Worm (Caenorhabditis elegans) whole organism, young adult: ENCODE data around the gene W03G1.5.
A peak's percentile ranks its signal among the peaks of the same experiment; 100 is the strongest.

ENCODE experiments used
- B0035.1 ChIP-seq: sonication (generic microtip); optimal IDR thresholded peaks from 2 replicates; lab custom pipeline; 2016; ENCODE audit warnings: missing genetic modification characterization, mild to moderate bottlenecking, missing compliant biosample characterization, missing genotype, missing genetic modification reagents
- B0261.1 ChIP-seq: sonication (generic microtip); optimal IDR thresholded peaks from 2 replicates; lab custom pipeline; 2016; ENCODE audit warnings: mild to moderate bottlenecking, missing genetic modification characterization, moderate library complexity, missing compliant biosample characterization
- B0336.3 ChIP-seq: fragments of 200-800 bp; sonication (Bioruptor generic); IDR thresholded peaks from 2 replicates; pipeline ENCODE4 v1.3.6; 2022; ENCODE audit warnings: missing genetic modification characterization, missing compliant biosample characterization
- C06A6.2 ChIP-seq: fragments of 200-800 bp; sonication (Bioruptor generic); conservative IDR thresholded peaks from 2 replicates; pipeline ENCODE4 v1.3.6; 2022; ENCODE audit warnings: missing genetic modification characterization, missing compliant biosample characterization
- D2030.7 ChIP-seq: fragments of 200-800 bp; sonication (Bioruptor generic); IDR thresholded peaks from 2 replicates; pipeline ENCODE4 v1.3.6; 2022; ENCODE audit warnings: missing genetic modification reagents, missing genetic modification characterization, missing compliant biosample characterization
- F10E7.11 ChIP-seq: sonication (generic microtip); optimal IDR thresholded peaks from 2 replicates; lab custom pipeline; 2017; ENCODE audit warnings: mild to moderate bottlenecking, missing genetic modification characterization, moderate library complexity, missing compliant biosample characterization
- F39B2.1 ChIP-seq: fragments of 200-800 bp; sonication (Bioruptor generic); IDR thresholded peaks from 2 replicates; pipeline ENCODE4 v1.3.6; 2022; ENCODE audit warnings: missing genetic modification reagents, missing genetic modification characterization, missing compliant biosample characterization
- F49E8.2 ChIP-seq: sonication (generic microtip); optimal IDR thresholded peaks from 3 replicates; lab custom pipeline; 2017; ENCODE audit warnings: missing genetic modification characterization, mild to moderate bottlenecking, missing compliant biosample characterization, antibody characterized with exemption, moderate library complexity; ENCODE audit not compliant: insufficient read depth
- T07F8.4 ChIP-seq: sonication (generic microtip); optimal IDR thresholded peaks from 2 replicates; lab custom pipeline; 2016; ENCODE audit warnings: mild to moderate bottlenecking, missing genetic modification characterization, moderate library complexity, missing compliant biosample characterization
- T26A5.8 ChIP-seq: sonication (generic microtip); optimal IDR thresholded peaks from 2 replicates; lab custom pipeline; 2016; ENCODE audit warnings: missing genetic modification characterization, missing compliant biosample characterization
- Y79H2A.3 ChIP-seq: fragments of 200-800 bp; sonication (Bioruptor generic); conservative IDR thresholded peaks from 2 replicates; pipeline ENCODE4 v1.3.6; 2022; ENCODE audit warnings: missing genetic modification reagents, missing genetic modification characterization, missing compliant biosample characterization
- ZK185.1 ChIP-seq: sonication (generic microtip); optimal IDR thresholded peaks from 2 replicates; lab custom pipeline; 2016; ENCODE audit warnings: mild to moderate bottlenecking, missing genetic modification characterization, missing compliant biosample characterization; ENCODE audit not compliant: poor library complexity, severe bottlenecking
- ama-1 ChIP-seq, 3 experiments: fragments of 150-350 bp in 1 of 3; sonication (generic microtip) in 2 of 3; optimal IDR thresholded peaks; 2 replicates each; lab custom pipeline; 2014 to 2018; ENCODE audit warnings: missing biosample characterization in 2 of 3, missing genetic modification characterization in 2 of 3, missing genetic modification reagents in 2 of 3
- aptf-3 ChIP-seq: fragments of 200-800 bp; sonication (Bioruptor generic); IDR thresholded peaks from 2 replicates; pipeline ENCODE4 v1.3.6; 2022; ENCODE audit warnings: missing genetic modification characterization, missing compliant biosample characterization
- cebp-2 ChIP-seq: fragments of 200-800 bp; sonication (Bioruptor generic); IDR thresholded peaks from 2 replicates; pipeline ENCODE4 v1.3.6; 2022; ENCODE audit warnings: missing genetic modification characterization, missing compliant biosample characterization
- ceh-79 ChIP-seq: sonication (generic microtip); optimal IDR thresholded peaks from 2 replicates; lab custom pipeline; 2017; ENCODE audit warnings: mild to moderate bottlenecking, missing genetic modification characterization, missing compliant biosample characterization
- dpl-1 ChIP-seq: fragments of 150-350 bp; optimal IDR thresholded peaks from 2 replicates; lab custom pipeline; 2014; ENCODE audit warnings: missing biosample characterization, missing genetic modification reagents, missing genetic modification characterization
- egl-18 ChIP-seq: fragments of 200-800 bp; sonication (Bioruptor generic); IDR thresholded peaks from 2 replicates; pipeline ENCODE4 v1.3.6; 2022; ENCODE audit warnings: missing genetic modification reagents, missing genetic modification characterization, missing compliant biosample characterization
- ekl-4 ChIP-seq: fragments of 200-800 bp; sonication (Bioruptor generic); IDR thresholded peaks from 2 replicates; pipeline ENCODE4 v1.3.6; 2022; ENCODE audit warnings: missing genetic modification reagents, missing genetic modification characterization, missing compliant biosample characterization
- ets-4 ChIP-seq: fragments of 200-800 bp; sonication (Bioruptor generic); optimal IDR thresholded peaks from 2 replicates; lab custom pipeline; 2018; ENCODE audit warnings: mild to moderate bottlenecking, missing genetic modification characterization, missing compliant biosample characterization
- hlh-26 ChIP-seq: fragments of 200-800 bp; sonication (Bioruptor generic); conservative IDR thresholded peaks from 2 replicates; pipeline ENCODE4 v1.3.6; 2022; ENCODE audit warnings: missing genetic modification reagents, missing genetic modification characterization, missing compliant biosample characterization
- hmg-1.2 ChIP-seq: fragments of 200-800 bp; sonication (Bioruptor generic); IDR thresholded peaks from 2 replicates; pipeline ENCODE4 v1.3.6; 2022; ENCODE audit warnings: missing genetic modification reagents, missing genetic modification characterization, missing compliant biosample characterization
- let-526 ChIP-seq: fragments of 200-800 bp; sonication (Bioruptor generic); IDR thresholded peaks from 2 replicates; pipeline ENCODE4 v1.3.6; 2022; ENCODE audit warnings: missing genetic modification reagents, missing genetic modification characterization, missing compliant biosample characterization
- let-607 ChIP-seq, 2 experiments: fragments of 200-800 bp in 1 of 2; sonication (Bioruptor generic) in 1 of 2; sonication (generic microtip) in 1 of 2; optimal IDR thresholded peaks; 2 replicates each; lab custom pipeline; 2016 to 2018; ENCODE audit warnings: mild to moderate bottlenecking in 2 of 2, missing compliant biosample characterization in 2 of 2, missing genetic modification characterization in 2 of 2, moderate library complexity in 2 of 2, missing genotype in 1 of 2
- lin-26 ChIP-seq: fragments of 200-800 bp; sonication (Bioruptor generic); IDR thresholded peaks from 2 replicates; pipeline ENCODE4 v1.3.6; 2022; ENCODE audit warnings: missing genetic modification reagents, missing genetic modification characterization, missing compliant biosample characterization
- lin-40 ChIP-seq: sonication (generic microtip); optimal IDR thresholded peaks from 2 replicates; lab custom pipeline; 2016; ENCODE audit warnings: missing genetic modification characterization, mild to moderate bottlenecking, missing compliant biosample characterization, missing genotype, missing genetic modification reagents
- lin-54 ChIP-seq: fragments of 200-800 bp; sonication (Bioruptor generic); optimal IDR thresholded peaks from 2 replicates; lab custom pipeline; 2018; ENCODE audit warnings: mild to moderate bottlenecking, missing genetic modification characterization, missing compliant biosample characterization
- lsl-1 ChIP-seq: fragments of 200-800 bp; sonication (Bioruptor generic); optimal IDR thresholded peaks from 2 replicates; lab custom pipeline; 2018; ENCODE audit warnings: mild to moderate bottlenecking, missing genetic modification characterization, moderate library complexity, missing compliant biosample characterization
- madf-8 ChIP-seq: fragments of 200-800 bp; sonication (Bioruptor generic); conservative IDR thresholded peaks from 2 replicates; pipeline ENCODE4 v1.3.6; 2022; ENCODE audit warnings: missing genetic modification reagents, missing genetic modification characterization, missing compliant biosample characterization
- mes-4 ChIP-seq: sonication (generic microtip); optimal IDR thresholded peaks from 2 replicates; lab custom pipeline; 2016; ENCODE audit warnings: missing genotype, missing genetic modification characterization, missing compliant biosample characterization
- nfya-2 ChIP-seq: fragments of 200-800 bp; sonication (Bioruptor generic); IDR thresholded peaks from 2 replicates; pipeline ENCODE4 v1.3.6; 2022; ENCODE audit warnings: missing genetic modification reagents, missing genetic modification characterization, missing compliant biosample characterization
- nhr-80 ChIP-seq: sonication (generic microtip); optimal IDR thresholded peaks from 2 replicates; lab custom pipeline; 2016; ENCODE audit warnings: missing genetic modification characterization, missing compliant biosample characterization
- pbrm-1 ChIP-seq: fragments of 200-800 bp; sonication (Bioruptor generic); IDR thresholded peaks from 2 replicates; pipeline ENCODE4 v1.3.6; 2022; ENCODE audit warnings: missing genetic modification reagents, missing genetic modification characterization, missing compliant biosample characterization
- snpc-1.3 ChIP-seq: sonication (generic microtip); optimal IDR thresholded peaks from 2 replicates; lab custom pipeline; 2017; ENCODE audit warnings: missing genetic modification characterization, mild to moderate bottlenecking, missing compliant biosample characterization, antibody characterized with exemption, moderate library complexity, missing genotype, missing genetic modification reagents; ENCODE audit not compliant: insufficient read depth
- somi-1 ChIP-seq: fragments of 200-800 bp; sonication (Bioruptor generic); optimal IDR thresholded peaks from 2 replicates; lab custom pipeline; 2018; ENCODE audit warnings: mild to moderate bottlenecking, missing genetic modification characterization, missing compliant biosample characterization
- sptf-2 ChIP-seq: fragments of 200-800 bp; sonication (Bioruptor generic); optimal IDR thresholded peaks from 2 replicates; lab custom pipeline; 2018; ENCODE audit warnings: mild to moderate bottlenecking, missing genetic modification characterization, missing compliant biosample characterization
- tbp1 ChIP-seq: fragments of 200-800 bp; sonication (Bioruptor generic); optimal IDR thresholded peaks from 2 replicates; lab custom pipeline; 2018; ENCODE audit warnings: mild to moderate bottlenecking, missing genetic modification characterization, missing compliant biosample characterization
- xnd-1 ChIP-seq: sonication (generic microtip); optimal IDR thresholded peaks from 2 replicates; lab custom pipeline; 2016; ENCODE audit warnings: missing genotype, missing genetic modification reagents, missing genetic modification characterization, missing compliant biosample characterization
- zfh-2 ChIP-seq: fragments of 200-800 bp; sonication (Bioruptor generic); conservative IDR thresholded peaks from 2 replicates; pipeline ENCODE4 v1.3.6; 2022; ENCODE audit warnings: missing genetic modification reagents, missing genetic modification characterization, missing compliant biosample characterization
- ztf-22 ChIP-seq: fragments of 200-800 bp; sonication (Bioruptor generic); optimal IDR thresholded peaks from 2 replicates; lab custom pipeline; 2018; ENCODE audit warnings: mild to moderate bottlenecking, missing genetic modification characterization, moderate library complexity, missing compliant biosample characterization
- ztf-3 ChIP-seq: fragments of 200-800 bp; sonication (Bioruptor generic); optimal IDR thresholded peaks from 2 replicates; lab custom pipeline; 2018; ENCODE audit warnings: mild to moderate bottlenecking, missing genetic modification characterization, missing compliant biosample characterization

Gene W03G1.5

ce11 chrIV:506384-506783, at the start of gene W03G1.5:
W03G1.5 (minus strand) TSS chrIV:506484.
- TF ChIP-seq somi-1 (GFP tag; lab: Kevin White, UChicago) (no peak), lin-26 (peak; percentile 50; the same call in 1 of the 2 replicates), B0035.1 (no peak)

DNA sequence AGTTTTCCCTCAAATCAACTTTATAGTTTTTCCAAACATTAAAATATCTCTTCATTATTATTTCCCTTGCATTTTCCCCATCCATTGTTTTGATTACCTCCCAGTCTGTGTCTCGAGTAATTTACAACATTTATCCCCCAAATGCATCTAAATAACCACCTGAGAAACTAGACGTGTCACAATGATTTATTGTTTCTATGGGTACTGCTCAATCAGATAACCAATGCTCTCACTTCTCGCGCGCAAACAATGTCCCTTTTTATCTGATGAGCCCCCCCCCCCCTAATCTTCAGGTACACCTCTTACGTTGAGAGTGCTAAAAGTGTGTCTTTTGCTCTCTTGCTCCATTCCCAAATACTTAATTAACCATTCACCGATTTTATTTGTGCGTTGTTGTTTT, 47.7 kb upstream of the W03G1.5 start:
- TF ChIP-seq dpl-1 (GFP tag; lab: Kevin White, UChicago) (no peak), T26A5.8 (tag; lab: Kevin White, UChicago) (no peak), F49E8.2 (tag; lab: Kevin White, UChicago) (no peak), cebp-2 (GFP tag; lab: Robert Waterston, UW) (no peak), mes-4 (no peak)

DNA sequence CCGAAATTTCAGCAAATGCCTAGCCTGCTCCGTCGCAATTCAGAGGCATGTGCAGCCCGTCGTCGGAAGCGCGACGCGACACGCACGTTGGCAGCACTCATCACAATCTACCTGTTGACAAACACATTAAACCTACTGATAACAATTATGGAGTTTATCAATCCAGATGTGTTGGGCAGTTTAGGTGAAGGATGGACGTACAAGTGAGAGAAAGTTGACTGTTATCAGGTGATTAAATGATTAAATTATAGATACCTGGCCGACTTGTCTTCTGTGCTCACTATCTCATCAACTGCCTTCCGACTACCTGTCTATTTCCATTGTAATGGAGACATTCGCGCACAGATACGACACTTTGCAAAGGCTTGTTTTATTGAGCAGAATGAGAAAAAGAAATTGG, 45.6 kb upstream of the W03G1.5 start:
- TF ChIP-seq let-607 (tag; optimal IDR thresholded peaks at IDR 0.05; lab: Kevin White, UChicago) (peak in 1 of 2 experiments; percentile 4), ets-4 (GFP tag; lab: Kevin White, UChicago) (peak; percentile 83), nfya-2 (GFP tag; lab: Robert Waterston, UW) (no peak), hmg-1.2 (no peak), nhr-80 (tag; lab: Kevin White, UChicago) (peak; percentile 93), hlh-26 (GFP tag; lab: Robert Waterston, UW) (no peak), lin-40 (no peak), tbp1 (no peak), ekl-4 (GFP tag; lab: Robert Waterston, UW) (no peak), aptf-3 (no peak), F10E7.11 (tag; lab: Kevin White, UChicago) (no peak), ztf-22 (peak; percentile 66)

DNA sequence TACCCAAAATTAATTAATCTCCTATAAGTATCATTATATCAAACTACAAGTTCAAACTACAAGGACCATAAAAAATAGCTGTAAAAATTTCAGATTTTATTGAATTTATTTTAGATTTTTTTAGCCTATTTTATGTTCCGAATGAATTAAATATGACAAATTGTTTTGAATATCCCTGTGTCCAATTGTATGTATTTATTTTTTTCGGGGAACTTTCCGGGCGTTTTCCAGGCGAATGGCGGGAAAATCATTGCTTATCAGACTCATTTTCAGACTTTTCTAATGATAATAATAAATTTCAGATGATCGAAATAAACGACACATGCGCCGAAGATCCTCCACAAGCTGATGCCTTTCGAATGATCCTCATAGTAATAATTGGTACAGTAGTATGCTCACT, 41.7 kb upstream of the W03G1.5 start, which contains the start of gene F56A11.4:
F56A11.4 (plus strand) TSS at position 301 of the 400 bp plus-strand sequence.
- no peak for TF ChIP-seq Y79H2A.3 (GFP tag; lab: Robert Waterston, UW)
- no peak for TF ChIP-seq let-526 (GFP tag; lab: Robert Waterston, UW)
- no peak for TF ChIP-seq T07F8.4 (tag; lab: Kevin White, UChicago)
- TF ChIP-seq B0336.3 (GFP tag; lab: Robert Waterston, UW), result no peak
- TF ChIP-seq lin-54 (GFP tag; lab: Kevin White, UChicago), result no peak
- TF ChIP-seq ama-1 (optimal IDR thresholded peaks at IDR 0.05; lab: Kevin White, UChicago), result no peak
- no peak for TF ChIP-seq ama-1 (GFP tag; optimal IDR thresholded peaks at IDR 0.05; lab: Kevin White, UChicago)
- TF ChIP-seq ztf-3, result no peak
- TF ChIP-seq hmg-1.2, result no peak
- no peak for TF ChIP-seq zfh-2 (GFP tag; lab: Robert Waterston, UW)
- no peak for TF ChIP-seq B0261.1
- TF ChIP-seq lsl-1 (GFP tag; lab: Kevin White, UChicago), result no peak
- TF ChIP-seq egl-18, result no peak
- no peak for TF ChIP-seq T26A5.8 (tag; lab: Kevin White, UChicago)
- TF ChIP-seq sptf-2, result no peak
- TF ChIP-seq ekl-4 (GFP tag; lab: Robert Waterston, UW), result no peak
- no peak for TF ChIP-seq hlh-26 (GFP tag; lab: Robert Waterston, UW)
- no peak for TF ChIP-seq ceh-79

DNA sequence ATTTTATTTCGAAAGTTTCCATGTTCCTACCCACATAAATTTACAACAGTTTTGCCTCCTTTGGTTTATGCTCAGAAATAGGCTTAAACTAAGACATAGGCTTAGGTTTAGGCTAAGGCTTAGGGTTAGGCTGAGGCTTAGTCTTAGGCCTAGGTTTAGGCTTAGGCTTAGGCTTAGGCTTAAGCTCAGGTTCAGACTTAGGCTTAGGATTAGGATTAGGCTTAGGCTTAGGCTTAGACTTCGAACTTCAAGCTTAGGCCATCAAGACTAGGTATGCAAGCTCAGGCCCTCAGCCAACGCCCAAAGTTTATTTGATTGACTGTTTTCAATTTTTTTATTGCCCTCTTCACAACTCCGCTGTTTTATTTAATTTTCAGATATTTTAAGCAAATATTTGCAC, 39.6 kb upstream of the W03G1.5 start:
- no peak for TF ChIP-seq xnd-1 (tag; lab: Kevin White, UChicago)
- TF ChIP-seq mes-4, result no peak
- no peak for TF ChIP-seq F39B2.1
- TF ChIP-seq madf-8 (GFP tag; lab: Robert Waterston, UW), result no peak
- no peak for TF ChIP-seq B0336.3 (GFP tag; lab: Robert Waterston, UW)
- TF ChIP-seq C06A6.2 (GFP tag; lab: Robert Waterston, UW), result no peak
- no peak for TF ChIP-seq pbrm-1 (GFP tag; lab: Robert Waterston, UW)
- no peak for TF ChIP-seq D2030.7 (GFP tag; lab: Robert Waterston, UW)
- TF ChIP-seq F49E8.2 (tag; lab: Kevin White, UChicago), result no peak
- TF ChIP-seq snpc-1.3 (tag; lab: Kevin White, UChicago), result no peak
- no peak for TF ChIP-seq ZK185.1
- no peak for TF ChIP-seq sptf-2
